Fruit fly (Drosophila melanogaster) whole organism, embryonic: Measurements from ENCODE around the gene Mst77F.

Source experiments
- ATbp ChIP-seq: fragments of 200-800 bp; sonication (Bioruptor generic); optimal IDR thresholded peaks from 2 replicates; lab custom pipeline; 2017; ENCODE audit warnings: missing biosample characterization, mild to moderate bottlenecking, missing genetic modification characterization, missing genetic modification reagents
- Blimp-1 ChIP-seq: fragments of 200-800 bp; sonication (Bioruptor generic); optimal IDR thresholded peaks from 3 replicates; lab custom pipeline; 2018; ENCODE audit warnings: missing biosample characterization, missing genetic modification characterization, mild to moderate bottlenecking, moderate library complexity, missing genetic modification reagents
- Ets65A ChIP-seq: fragments of 200-800 bp; sonication (Bioruptor generic); peaks from one replicate; lab custom pipeline; 2016; ENCODE audit warnings: missing biosample characterization, missing genetic modification characterization
- Mes4 ChIP-seq: fragments of 200-800 bp; sonication (Bioruptor generic); optimal IDR thresholded peaks from 2 replicates; lab custom pipeline; 2016; ENCODE audit warnings: missing biosample characterization, missing genetic modification characterization
- Oli ChIP-seq: fragments of 200-800 bp; sonication (Bioruptor generic); optimal IDR thresholded peaks from 2 replicates; lab custom pipeline; 2018; ENCODE audit warnings: missing biosample characterization, mild to moderate bottlenecking, missing genetic modification characterization, moderate library complexity
- bowl ChIP-seq: fragments of 200-800 bp; sonication (Bioruptor generic); IDR thresholded peaks from 2 replicates; pipeline ENCODE4 v1.3.6; 2022; ENCODE audit warnings: missing biosample characterization, missing genetic modification characterization
- gro ChIP-seq: fragments of 200-800 bp; sonication (Bioruptor generic); optimal IDR thresholded peaks from 2 replicates; lab custom pipeline; 2016; ENCODE audit warnings: missing biosample characterization, missing genetic modification characterization
- jing ChIP-seq: fragments of 200-800 bp; sonication (Bioruptor generic); optimal IDR thresholded peaks from 2 replicates; lab custom pipeline; 2018; ENCODE audit warnings: missing biosample characterization, mild to moderate bottlenecking, missing genetic modification characterization
- kay ChIP-seq: fragments of 200-800 bp; sonication (Bioruptor generic); optimal IDR thresholded peaks from 2 replicates; lab custom pipeline; 2016; ENCODE audit warnings: missing biosample characterization, missing genetic modification characterization

DNA sequence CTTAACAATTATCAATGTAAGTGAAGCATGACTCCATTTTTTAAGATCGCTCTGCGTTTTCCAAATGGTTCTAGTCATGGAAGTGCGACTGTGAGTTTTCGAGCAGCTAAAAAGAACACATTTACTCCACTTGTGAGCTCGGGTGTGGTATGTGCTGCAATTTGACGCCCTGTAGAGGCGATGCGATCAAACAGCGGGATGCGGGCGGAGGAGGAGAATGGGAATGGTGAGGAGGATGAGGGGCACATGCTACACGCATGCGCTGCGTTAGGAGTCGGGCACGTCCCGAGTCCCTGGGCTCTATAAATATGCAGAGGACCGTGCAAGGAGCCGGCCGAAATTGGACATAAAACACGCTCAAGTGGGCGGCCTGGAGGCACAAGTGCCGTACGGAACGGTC, 28.5 kb downstream of the Mst77F start:
- TF ChIP-seq kay (no peak), Ets65A (GFP tag; lab: Kevin White, UChicago) (peak; percentile 30), bowl (GFP tag; lab: Robert Waterston, UW) (no peak), jing (no peak), Oli (tag; lab: Kevin White, UChicago) (no peak), gro (GFP tag; lab: Kevin White, UChicago) (no peak), Mes4 (GFP tag; lab: Kevin White, UChicago) (no peak), ATbp (no peak), Blimp-1 (GFP tag; lab: Kevin White, UChicago) (no peak)
